Worm (Caenorhabditis elegans) whole organism, early embryonic: Measurements from ENCODE around the gene drr-1.

Experiments
- B0310.2 ChIP-seq: sonication (generic microtip); optimal IDR thresholded peaks from 2 replicates; lab custom pipeline; 2016; ENCODE audit warnings: mild to moderate bottlenecking, missing genetic modification characterization, missing compliant biosample characterization
- aly-1 ChIP-seq: sonication (generic microtip); optimal IDR thresholded peaks from 2 replicates; lab custom pipeline; 2016; ENCODE audit warnings: missing genetic modification characterization, missing compliant biosample characterization
- ama-1 ChIP-seq: fragments of 150-350 bp; optimal IDR thresholded peaks from 2 replicates; lab custom pipeline; 2014
- ets-7 ChIP-seq: sonication (generic microtip); optimal IDR thresholded peaks from 2 replicates; lab custom pipeline; 2016; ENCODE audit warnings: missing genotype, missing genetic modification characterization, missing compliant biosample characterization
- hmbx-1 ChIP-seq: sonication (generic microtip); optimal IDR thresholded peaks from 2 replicates; lab custom pipeline; 2016; ENCODE audit warnings: mild to moderate bottlenecking, missing genetic modification characterization, missing compliant biosample characterization
- sea-1 ChIP-seq: fragments of 200-800 bp; sonication (Bioruptor generic); conservative IDR thresholded peaks from 2 replicates; pipeline ENCODE4 v1.3.6; 2022; ENCODE audit warnings: missing genetic modification characterization, missing compliant biosample characterization
- tbx-11 ChIP-seq: fragments of 200-800 bp; sonication (Bioruptor generic); IDR thresholded peaks from 2 replicates; pipeline ENCODE4 v1.3.6; 2022; ENCODE audit warnings: missing genetic modification characterization, missing compliant biosample characterization

DNA sequence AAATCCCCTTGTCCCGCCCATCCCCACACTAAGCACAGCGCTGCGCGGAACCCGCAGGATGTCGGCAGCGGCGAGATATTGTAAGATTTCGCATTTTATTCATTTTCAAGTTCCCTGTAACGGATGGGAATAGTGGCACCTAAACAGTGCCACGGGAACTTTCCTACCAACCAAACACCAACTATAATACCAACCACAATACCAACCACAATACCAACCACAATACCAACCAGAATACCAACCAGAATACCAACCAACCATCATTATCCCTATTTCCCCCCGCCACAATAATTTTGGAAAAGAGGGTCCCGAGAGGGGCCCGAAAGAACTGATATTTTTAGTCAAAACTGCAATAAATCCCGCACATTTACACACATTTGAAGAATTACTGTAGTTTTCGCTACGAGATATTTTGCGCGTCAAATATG, 26.3 kb upstream of the drr-1 start:
- TF ChIP-seq tbx-11 (GFP tag; lab: Robert Waterston, UW) (no peak), ama-1 (peak; percentile 61), B0310.2 (tag; lab: Kevin White, UChicago) (no peak), aly-1 (tag; lab: Kevin White, UChicago) (no peak), ets-7 (tag; lab: Kevin White, UChicago) (no peak), sea-1 (no peak), hmbx-1 (tag; lab: Kevin White, UChicago) (no peak)
